Worm (Caenorhabditis elegans) whole organism, midembryonic: ENCODE data around the gene srj-5.

Experiments
- cog-1 ChIP-seq: sonication (generic microtip); optimal IDR thresholded peaks from 2 replicates; lab custom pipeline; 2016; ENCODE audit warnings: missing genetic modification characterization, missing compliant biosample characterization
- flt-1 ChIP-seq: fragments of 200-800 bp; sonication (Bioruptor generic); IDR thresholded peaks from 2 replicates; pipeline ENCODE4 v1.3.6; 2022; ENCODE audit warnings: missing genetic modification characterization, missing compliant biosample characterization
- klf-2 ChIP-seq: fragments of 200-800 bp; sonication (Bioruptor generic); conservative IDR thresholded peaks from 2 replicates; pipeline ENCODE4 v1.3.6; 2022; ENCODE audit warnings: missing genetic modification reagents, missing genetic modification characterization, missing compliant biosample characterization
- med-1 ChIP-seq: sonication (generic microtip); optimal IDR thresholded peaks from 2 replicates; lab custom pipeline; 2017; ENCODE audit warnings: missing genetic modification characterization, mild to moderate bottlenecking, missing compliant biosample characterization, antibody characterized with exemption, missing genetic modification reagents; ENCODE audit not compliant: insufficient read depth
- ref-1 ChIP-seq: fragments of 200-800 bp; sonication (Bioruptor generic); conservative IDR thresholded peaks from 2 replicates; pipeline ENCODE4 v1.3.6; 2022; ENCODE audit warnings: missing genetic modification reagents, missing genetic modification characterization, missing compliant biosample characterization
- tab-1 ChIP-seq: fragments of 200-800 bp; sonication (Bioruptor generic); IDR thresholded peaks from 2 replicates; pipeline ENCODE4 v1.3.6; 2022; ENCODE audit warnings: missing genetic modification characterization, missing compliant biosample characterization
- ztf-23 ChIP-seq: fragments of 200-800 bp; sonication (Bioruptor generic); IDR thresholded peaks from 2 replicates; pipeline ENCODE4 v1.3.6; 2022; ENCODE audit warnings: missing genetic modification reagents, missing genetic modification characterization, missing compliant biosample characterization
- ztf-29 ChIP-seq: fragments of 200-800 bp; sonication (Bioruptor generic); IDR thresholded peaks from 2 replicates; pipeline ENCODE4 v1.3.6; 2022; ENCODE audit warnings: missing genetic modification reagents, missing genetic modification characterization, missing compliant biosample characterization

ce11 chrV:622902-623301 is 29.9 kb downstream of the srj-5 start, which contains the start of gene F48G7.5:
- no peak for TF ChIP-seq tab-1 (GFP tag; lab: Robert Waterston, UW)
- TF ChIP-seq klf-2: no peak
- TF ChIP-seq cog-1: no peak
- TF ChIP-seq ref-1 (GFP tag; lab: Robert Waterston, UW): no peak
- TF ChIP-seq ztf-23: no peak
- no peak for TF ChIP-seq flt-1 (GFP tag; lab: Robert Waterston, UW)
- TF ChIP-seq ztf-29 (GFP tag; lab: Robert Waterston, UW): no peak
- TF ChIP-seq med-1 (GFP tag; lab: Kevin White, UChicago): no peak
